Worm (Caenorhabditis elegans): Measurements from ENCODE around the gene srw-32.

Gene srw-32

DNA sequence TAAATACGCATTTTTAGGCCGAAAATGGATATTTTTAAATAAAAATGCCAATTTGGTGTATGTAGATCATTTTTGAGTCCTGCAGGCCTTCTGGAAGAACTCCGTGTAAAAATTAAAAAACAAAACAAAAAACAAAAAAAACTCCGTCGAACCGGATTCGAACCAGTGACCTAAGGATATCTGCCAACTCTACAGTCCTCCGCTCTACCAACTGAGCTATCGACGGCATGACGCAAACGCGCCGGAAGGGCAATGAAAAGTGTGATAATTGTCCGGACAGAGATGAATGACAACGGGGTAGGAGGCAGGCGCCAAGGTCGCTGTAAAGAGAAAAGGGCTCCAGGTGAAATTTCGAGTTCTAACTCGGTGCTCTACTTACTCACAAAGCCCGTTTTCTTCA is 33.7 kb downstream of the srw-32 start (continued):
- TF ChIP-seq ztf-18 (tag; optimal IDR thresholded peaks at IDR 0.05) (no peak), ceh-91 (GFP tag; IDR thresholded peaks at IDR 0.05) (no peak), F37B4.10 (GFP tag; IDR thresholded peaks at IDR 0.05) (no peak), lin-54 (GFP tag; optimal IDR thresholded peaks at IDR 0.05) (no peak), T26A5.8 (tag; optimal IDR thresholded peaks at IDR 0.05) (no peak), cebp-2 (GFP tag; IDR thresholded peaks at IDR 0.05) (no peak), B0261.1 (tag; optimal IDR thresholded peaks at IDR 0.05) (peak; percentile 80), aptf-3 (GFP tag; IDR thresholded peaks at IDR 0.05) (no peak), madf-8 (GFP tag; conservative IDR thresholded peaks at IDR 0.05) (no peak), lsy-27 (tag; optimal IDR thresholded peaks at IDR 0.05; ENCODE audit: borderline replicate concordance, insufficient read depth) (no peak), egrh-3 (GFP tag; IDR thresholded peaks at IDR 0.05) (no peak), lin-26 (GFP tag; IDR thresholded peaks at IDR 0.05) (peak; percentile 69), ztf-26 (tag; optimal IDR thresholded peaks at IDR 0.05) (no peak), nhr-80 (tag; optimal IDR thresholded peaks at IDR 0.05) (no peak), bed-1 (GFP tag; IDR thresholded peaks at IDR 0.05) (no peak), ceh-58 (GFP tag; IDR thresholded peaks at IDR 0.05) (no peak), die-1 (tag; optimal IDR thresholded peaks at IDR 0.05) (peak; percentile 68), fkh-3 (tag; optimal IDR thresholded peaks at IDR 0.05) (no peak), athp-1 (tag; optimal IDR thresholded peaks at IDR 0.05) (no peak), tbp1 (GFP tag; optimal IDR thresholded peaks at IDR 0.05) (peak; percentile 90), egl-18 (GFP tag; IDR thresholded peaks at IDR 0.05) (no peak), nfyb-1 (GFP tag; IDR thresholded peaks at IDR 0.05) (no peak), C06A6.2 (GFP tag; conservative IDR thresholded peaks at IDR 0.05) (no peak), F52B5.7 (tag; optimal IDR thresholded peaks at IDR 0.05) (no peak), madf-3 (GFP tag; IDR thresholded peaks at IDR 0.05) (no peak), pbrm-1 (GFP tag; IDR thresholded peaks at IDR 0.05) (peak; percentile 56; the same call in 1 of the 2 replicates), hlh-12 (tag; optimal IDR thresholded peaks at IDR 0.05) (no peak), pha-4 (tag; optimal IDR thresholded peaks at IDR 0.05) (no peak), Y53G8AR.9 (GFP tag; conservative IDR thresholded peaks at IDR 0.05) (no peak), zim-3 (tag; optimal IDR thresholded peaks at IDR 0.05) (no peak), rcor-1 (GFP tag; IDR thresholded peaks at IDR 0.05) (no peak), ztf-22 (GFP tag; optimal IDR thresholded peaks at IDR 0.05) (no peak), atf-7 (tag; optimal IDR thresholded peaks at IDR 0.05) (no peak), xnd-1 (tag; optimal IDR thresholded peaks at IDR 0.05) (no peak), K11D2.4 (GFP tag; IDR thresholded peaks at IDR 0.05) (no peak), him-1 (tag; optimal IDR thresholded peaks at IDR 0.05) (peak; percentile 36), lin-35 (GFP tag; optimal IDR thresholded peaks at IDR 0.05) (no peak), Y67H2A.10 (GFP tag; conservative IDR thresholded peaks at IDR 0.05) (no peak), ceh-100 (GFP tag; IDR thresholded peaks at IDR 0.05) (no peak), dpl-1 (GFP tag; optimal IDR thresholded peaks at IDR 0.05) (no peak), snpc-4 (GFP tag; optimal IDR thresholded peaks at IDR 0.05) (no peak), snpc-4 (tag; optimal IDR thresholded peaks at IDR 0.05) (peak in 2 of 4 experiments; percentile 45 to 75), mxl-1 (tag; optimal IDR thresholded peaks at IDR 0.05) (no peak), attf-3 (GFP tag; conservative IDR thresholded peaks at IDR 0.05) (no peak), aptf-2 (GFP tag; conservative IDR thresholded peaks at IDR 0.05) (0 out of 2 replicates have a peak, but pooled peaks have one; percentile 22), cebp-1 (GFP tag; IDR thresholded peaks at IDR 0.05) (no peak), cebp-1 (tag; optimal IDR thresholded peaks at IDR 0.05) (no peak), efl-1 (GFP tag; optimal IDR thresholded peaks at IDR 0.05) (no peak), F33H1.4 (GFP tag; IDR thresholded peaks at IDR 0.05) (no peak), hmg-20 (GFP tag; IDR thresholded peaks at IDR 0.05) (0 out of 2 replicates have a peak, but pooled peaks have one; percentile 20), hlh-26 (GFP tag; conservative IDR thresholded peaks at IDR 0.05) (no peak)
